Fruit fly (Drosophila melanogaster): ENCODE measurements around the gene CG9886.

DNA sequence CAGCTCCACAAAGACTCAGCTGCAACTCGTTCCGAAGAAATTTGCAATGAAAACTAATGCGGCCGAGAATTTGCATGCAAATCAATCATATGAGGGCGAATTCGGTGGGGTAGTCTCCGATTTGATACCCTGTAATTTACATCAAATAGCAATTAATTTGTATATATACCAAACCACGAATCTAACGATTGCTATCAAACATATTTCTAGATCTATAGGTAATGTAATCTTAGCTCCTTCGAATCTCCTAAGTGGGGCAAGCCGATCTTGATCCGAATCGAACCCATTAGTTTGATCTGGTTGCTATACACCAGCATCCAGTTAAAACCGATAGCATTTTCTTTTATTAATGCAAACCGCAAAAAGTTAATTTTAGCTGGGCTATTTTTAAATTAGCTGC, 13.6 kb downstream of the CG9886 start:
- TF ChIP-seq CG14711 (tag; optimal IDR thresholded peaks at IDR 0.05), result no peak
- TF ChIP-seq cic (GFP tag; optimal IDR thresholded peaks at IDR 0.05), result no peak
- no peak for TF ChIP-seq bab1 (GFP tag; optimal IDR thresholded peaks at IDR 0.05)
- TF ChIP-seq CG7101 (tag; optimal IDR thresholded peaks at IDR 0.05), result no peak
- TF ChIP-seq kay (GFP tag; ENCODE audit: borderline replicate concordance), result no peak

Data from whole organism, adult.